Fruit fly (Drosophila melanogaster) whole organism, embryonic: Measurements from ENCODE around the gene Prp3.
A peak's percentile ranks its signal among the peaks of the same experiment; 100 is the strongest.

Experiments
- ATbp ChIP-seq: fragments of 200-800 bp; sonication (Bioruptor generic); optimal IDR thresholded peaks from 2 replicates; lab custom pipeline; 2017; ENCODE audit warnings: missing biosample characterization, mild to moderate bottlenecking, missing genetic modification characterization, missing genetic modification reagents
- Bteb2 ChIP-seq: fragments of 200-800 bp; sonication (Bioruptor generic); optimal IDR thresholded peaks from 2 replicates; lab custom pipeline; 2016; ENCODE audit warnings: missing biosample characterization, missing genetic modification characterization
- CG10209 ChIP-seq: fragments of 200-800 bp; sonication (Bioruptor generic); optimal IDR thresholded peaks from 3 replicates; lab custom pipeline; 2017; ENCODE audit warnings: missing biosample characterization, mild to moderate bottlenecking, missing genetic modification characterization, missing genetic modification reagents
- CG11695 ChIP-seq: fragments of 200-800 bp; sonication (Bioruptor generic); IDR thresholded peaks from 3 replicates; pipeline ENCODE4 v1.3.6; 2022; ENCODE audit warnings: missing biosample characterization, missing genetic modification characterization
- CG12155 ChIP-seq: fragments of 200-800 bp; sonication (Bioruptor generic); optimal IDR thresholded peaks from 3 replicates; lab custom pipeline; 2016; ENCODE audit warnings: missing biosample characterization, missing genetic modification characterization
- CG13296 ChIP-seq: fragments of 200-800 bp; sonication (Bioruptor generic); optimal IDR thresholded peaks from 3 replicates; lab custom pipeline; 2018; ENCODE audit warnings: missing biosample characterization, mild to moderate bottlenecking, missing genetic modification characterization
- CG14860 ChIP-seq: fragments of 200-800 bp; sonication (Bioruptor generic); IDR thresholded peaks from 3 replicates; pipeline ENCODE4 v1.3.6; 2022; ENCODE audit warnings: missing biosample characterization, missing genetic modification characterization; ENCODE audit not compliant: partially characterized antibody
- CG15073 ChIP-seq: fragments of 200-800 bp; sonication (Bioruptor generic); optimal IDR thresholded peaks from 2 replicates; lab custom pipeline; 2016; ENCODE audit warnings: missing biosample characterization, missing genetic modification characterization
- CG15269 ChIP-seq: fragments of 200-800 bp; sonication (Bioruptor generic); optimal IDR thresholded peaks from 2 replicates; lab custom pipeline; 2018; ENCODE audit warnings: missing biosample characterization, mild to moderate bottlenecking, missing genetic modification characterization, moderate library complexity
- CG17359 ChIP-seq: fragments of 200-800 bp; sonication (Bioruptor generic); optimal IDR thresholded peaks from 3 replicates; lab custom pipeline; 2018; ENCODE audit warnings: missing biosample characterization, mild to moderate bottlenecking, missing genetic modification characterization, moderate library complexity
- CG17568 ChIP-seq: fragments of 200-800 bp; sonication (Bioruptor generic); optimal IDR thresholded peaks from 2 replicates; lab custom pipeline; 2018; ENCODE audit warnings: missing biosample characterization, mild to moderate bottlenecking, missing genetic modification characterization, moderate library complexity
- CG1792 ChIP-seq: fragments of 200-800 bp; sonication (Bioruptor generic); optimal IDR thresholded peaks from 2 replicates; lab custom pipeline; 2016; ENCODE audit warnings: missing biosample characterization, missing genetic modification characterization
- CG18476 ChIP-seq: fragments of 200-800 bp; sonication (Bioruptor generic); optimal IDR thresholded peaks from 2 replicates; lab custom pipeline; 2016; ENCODE audit warnings: missing biosample characterization, mild to moderate bottlenecking, missing genetic modification characterization
- CG18599 ChIP-seq: fragments of 200-800 bp; sonication (Bioruptor generic); optimal IDR thresholded peaks from 3 replicates; lab custom pipeline; 2017; ENCODE audit warnings: missing biosample characterization, missing genetic modification characterization, mild to moderate bottlenecking, moderate library complexity, missing genetic modification reagents
- CG18619 ChIP-seq: fragments of 200-800 bp; sonication (Bioruptor generic); optimal IDR thresholded peaks from 3 replicates; lab custom pipeline; 2017; ENCODE audit warnings: missing biosample characterization, mild to moderate bottlenecking, missing genetic modification characterization
- CG2120 ChIP-seq: fragments of 200-800 bp; sonication (Bioruptor generic); optimal IDR thresholded peaks from 3 replicates; lab custom pipeline; 2016; ENCODE audit warnings: missing biosample characterization, missing genetic modification characterization
- CG3281 ChIP-seq: fragments of 200-800 bp; sonication (Bioruptor generic); optimal IDR thresholded peaks from 3 replicates; lab custom pipeline; 2017; ENCODE audit warnings: missing biosample characterization, mild to moderate bottlenecking, missing genetic modification characterization
- CG3726 ChIP-seq: fragments of 200-800 bp; sonication (Bioruptor generic); IDR thresholded peaks from 3 replicates; pipeline ENCODE4, ENCODE4 v1.3.6; 2022; ENCODE audit warnings: missing biosample characterization, missing genetic modification characterization
- CG6272 ChIP-seq: fragments of 200-800 bp; sonication (Bioruptor generic); IDR thresholded peaks from 2 replicates; pipeline ENCODE4 v1.3.6; 2022; ENCODE audit warnings: missing biosample characterization, missing genetic modification characterization
- CG7745 ChIP-seq: fragments of 200-800 bp; sonication (Bioruptor generic); optimal IDR thresholded peaks from 2 replicates; lab custom pipeline; 2018; ENCODE audit warnings: missing biosample characterization, mild to moderate bottlenecking, missing genetic modification characterization, moderate library complexity
- CG8281 ChIP-seq: fragments of 200-800 bp; sonication (Bioruptor generic); optimal IDR thresholded peaks from 2 replicates; lab custom pipeline; 2018; ENCODE audit warnings: missing biosample characterization, mild to moderate bottlenecking, missing genetic modification characterization, moderate library complexity
- CHES-1-like ChIP-seq: fragments of 200-800 bp; sonication (Bioruptor generic); optimal IDR thresholded peaks from 2 replicates; lab custom pipeline; 2016; ENCODE audit warnings: missing biosample characterization, missing genetic modification characterization
- CTCF ChIP-seq: fragments of 200-800 bp; sonication (Bioruptor generic); optimal IDR thresholded peaks from 2 replicates; lab custom pipeline; 2017; ENCODE audit warnings: missing biosample characterization, mild to moderate bottlenecking, missing genetic modification characterization, moderate library complexity
- HHEX ChIP-seq: fragments of 200-800 bp; sonication (Bioruptor generic); optimal IDR thresholded peaks from 3 replicates; lab custom pipeline; 2017; ENCODE audit warnings: missing biosample characterization, mild to moderate bottlenecking, missing genetic modification characterization, missing genetic modification reagents
- HLH3B ChIP-seq: fragments of 200-800 bp; sonication (Bioruptor generic); IDR thresholded peaks from 2 replicates; pipeline ENCODE4 v1.3.6; 2022; ENCODE audit warnings: missing biosample characterization, missing genetic modification characterization
- HmgD ChIP-seq: fragments of 200-800 bp; sonication (Bioruptor generic); optimal IDR thresholded peaks from 3 replicates; lab custom pipeline; 2016; ENCODE audit warnings: missing biosample characterization, missing genetic modification characterization
- Hr78 ChIP-seq, 2 experiments: fragments of 200-800 bp in 1 of 2; fragments of >200 bp in 1 of 2; sonication (Bioruptor generic) in 1 of 2; optimal IDR thresholded peaks; 2 replicates each; lab custom pipeline; 2017 to 2019; ENCODE audit warnings: missing biosample characterization in 2 of 2, missing genetic modification characterization in 2 of 2, mild to moderate bottlenecking in 1 of 2, moderate library complexity in 1 of 2
- Jarid2 ChIP-seq: fragments of 200-800 bp; sonication (Bioruptor generic); optimal IDR thresholded peaks from 3 replicates; lab custom pipeline; 2017; ENCODE audit warnings: mild to moderate bottlenecking, missing biosample characterization, missing genetic modification reagents, missing genetic modification characterization
- NfI ChIP-seq: fragments of 200-800 bp; sonication (Bioruptor generic); optimal IDR thresholded peaks from 3 replicates; lab custom pipeline; 2018; ENCODE audit warnings: missing biosample characterization, mild to moderate bottlenecking, missing genetic modification characterization, moderate library complexity
- Taf1 ChIP-seq: fragments of 200-800 bp; sonication (Bioruptor generic); IDR thresholded peaks from 2 replicates; pipeline ENCODE4 v1.3.6; 2022; ENCODE audit warnings: missing biosample characterization, missing genetic modification characterization
- Usf ChIP-seq: fragments of 200-800 bp; sonication (Bioruptor generic); optimal IDR thresholded peaks from 2 replicates; lab custom pipeline; 2017; ENCODE audit warnings: missing genotype, missing biosample characterization, missing genetic modification characterization
- Vsx1 ChIP-seq: fragments of 200-800 bp; sonication (Bioruptor generic); optimal IDR thresholded peaks from 2 replicates; lab custom pipeline; 2017; ENCODE audit warnings: missing biosample characterization, mild to moderate bottlenecking, missing genetic modification characterization, missing genetic modification reagents
- ato ChIP-seq: fragments of 200-800 bp; sonication (Bioruptor generic); IDR thresholded peaks from 2 replicates; pipeline ENCODE4 v1.3.6; 2022; ENCODE audit warnings: missing biosample characterization, missing genetic modification characterization; ENCODE audit not compliant: partially characterized antibody
- bowl ChIP-seq: fragments of 200-800 bp; sonication (Bioruptor generic); IDR thresholded peaks from 2 replicates; pipeline ENCODE4 v1.3.6; 2022; ENCODE audit warnings: missing biosample characterization, missing genetic modification characterization
- chif ChIP-seq, 2 experiments: fragments of 200-800 bp; sonication (Bioruptor generic); optimal IDR thresholded peaks; 3 replicates each; lab custom pipeline; 2016; ENCODE audit warnings: missing biosample characterization in 2 of 2, missing genetic modification characterization in 2 of 2
- fd96Cb ChIP-seq: fragments of 200-800 bp; sonication (Bioruptor generic); optimal IDR thresholded peaks from 2 replicates; lab custom pipeline; 2018; ENCODE audit warnings: missing biosample characterization, mild to moderate bottlenecking, missing genetic modification characterization, moderate library complexity
- fu2 ChIP-seq: fragments of 200-800 bp; sonication (Bioruptor generic); optimal IDR thresholded peaks from 2 replicates; lab custom pipeline; 2016; ENCODE audit warnings: missing biosample characterization, missing genetic modification characterization
- gcm2 ChIP-seq: fragments of 200-800 bp; sonication (Bioruptor generic); optimal IDR thresholded peaks from 2 replicates; lab custom pipeline; 2016; ENCODE audit warnings: missing biosample characterization, missing genetic modification characterization
- gem ChIP-seq: fragments of 200-800 bp; sonication (Bioruptor generic); optimal IDR thresholded peaks from 2 replicates; lab custom pipeline; 2019; ENCODE audit warnings: missing biosample characterization, mild to moderate bottlenecking, missing genetic modification characterization, moderate library complexity
- jing ChIP-seq: fragments of 200-800 bp; sonication (Bioruptor generic); optimal IDR thresholded peaks from 2 replicates; lab custom pipeline; 2018; ENCODE audit warnings: missing biosample characterization, mild to moderate bottlenecking, missing genetic modification characterization
- kay ChIP-seq: fragments of 200-800 bp; sonication (Bioruptor generic); optimal IDR thresholded peaks from 2 replicates; lab custom pipeline; 2016; ENCODE audit warnings: missing biosample characterization, missing genetic modification characterization
- oc ChIP-seq: fragments of 200-800 bp; sonication (Bioruptor generic); optimal IDR thresholded peaks from 2 replicates; lab custom pipeline; 2018; ENCODE audit warnings: missing biosample characterization, mild to moderate bottlenecking, missing genetic modification characterization, moderate library complexity
- odd ChIP-seq: fragments of 200-800 bp; sonication (Bioruptor generic); optimal IDR thresholded peaks from 2 replicates; lab custom pipeline; 2017; ENCODE audit warnings: missing biosample characterization, mild to moderate bottlenecking, missing genetic modification characterization
- pho ChIP-seq: fragments of 200-800 bp; sonication (Bioruptor generic); optimal IDR thresholded peaks from 2 replicates; lab custom pipeline; 2016; ENCODE audit warnings: missing biosample characterization, missing genetic modification characterization
- prd ChIP-seq, 3 experiments: fragments of >200 bp in 2 of 3; fragments of 200-800 bp in 1 of 3; sonication (Bioruptor generic) in 1 of 3; optimal IDR thresholded peaks in 2 of 3; IDR thresholded peaks in 1 of 3; 2 replicates in 2 of 3; 3 replicates in 1 of 3; pipeline versions ENCODE4 v1.3.6 to Lab custom; 2017 to 2022; ENCODE audit warnings: missing biosample characterization in 1 of 3, missing genetic modification characterization in 1 of 3
- seq ChIP-seq: fragments of 200-800 bp; sonication (Bioruptor generic); IDR thresholded peaks from 2 replicates; pipeline ENCODE4 v1.3.6; 2022; ENCODE audit warnings: missing biosample characterization, missing genetic modification characterization
- slp2 ChIP-seq: fragments of 200-800 bp; sonication (Bioruptor generic); optimal IDR thresholded peaks from 2 replicates; lab custom pipeline; 2016; ENCODE audit warnings: missing biosample characterization, missing genetic modification characterization
- sug ChIP-seq: fragments of 200-800 bp; optimal IDR thresholded peaks from 2 replicates; lab custom pipeline; 2019; ENCODE audit warnings: missing biosample characterization, mild to moderate bottlenecking, missing genetic modification characterization, moderate library complexity
- tll ChIP-seq, 2 experiments: fragments of 200-800 bp in 1 of 2; fragments of >200 bp in 1 of 2; sonication (Bioruptor generic) in 1 of 2; optimal IDR thresholded peaks; 2 replicates each; lab custom pipeline; 2017 to 2019; ENCODE audit warnings: missing biosample characterization in 2 of 2, missing genetic modification characterization in 2 of 2, mild to moderate bottlenecking in 1 of 2, moderate library complexity in 1 of 2
- ttk ChIP-seq: fragments of 200-800 bp; sonication (Bioruptor generic); IDR thresholded peaks from 2 replicates; pipeline ENCODE4 v2.1.2; 2022; ENCODE audit warnings: missing biosample characterization, missing genetic modification characterization

Gene Prp3

dm6 chr3L:19932917-19933316 is 22.8 kb downstream of the Prp3 start (continued):
- no peak for TF ChIP-seq bowl (GFP tag; lab: Robert Waterston, UW)
- peak; percentile 43; the same call in 1 of the 2 replicates for TF ChIP-seq seq (GFP tag; lab: Robert Waterston, UW)
- no peak for TF ChIP-seq fd96Cb (tag; lab: Kevin White, UChicago)
- peak in 1 of 2 experiments; percentile 28 for TF ChIP-seq Hr78 (GFP tag; optimal IDR thresholded peaks at IDR 0.05; lab: Kevin White, UChicago)
- TF ChIP-seq CG18599, result peak; percentile 52
- no peak for TF ChIP-seq chif (GFP tag; optimal IDR thresholded peaks at IDR 0.05; lab: Kevin White, UChicago)
- TF ChIP-seq HLH3B, result peak; percentile 41; the same call in 1 of the 2 replicates
- peak; percentile 4 for TF ChIP-seq CG12155 (GFP tag; lab: Kevin White, UChicago)
- no peak for TF ChIP-seq Taf1 (GFP tag; lab: Robert Waterston, UW)
- peak; percentile 44 for TF ChIP-seq odd (GFP tag; lab: Kevin White, UChicago)
- TF ChIP-seq gem (tag; lab: Kevin White, UChicago), result peak; percentile 27
- TF ChIP-seq CG7745 (tag; lab: Kevin White, UChicago), result no peak
- TF ChIP-seq CTCF (GFP tag; lab: Kevin White, UChicago), result peak; percentile 18
- peak; percentile 56; the same call in 2 of the 3 replicates for TF ChIP-seq CG11695 (GFP tag; lab: Robert Waterston, UW)
- TF ChIP-seq oc (tag; lab: Kevin White, UChicago), result no peak
- no peak for TF ChIP-seq HmgD
- peak; percentile 2 for TF ChIP-seq CHES-1-like (GFP tag; lab: Kevin White, UChicago)
- no peak for TF ChIP-seq CG18476 (GFP tag; lab: Kevin White, UChicago)
- TF ChIP-seq prd (optimal IDR thresholded peaks at IDR 0.05; lab: Kevin White, UChicago), result no peak
- no peak for TF ChIP-seq prd (GFP tag; IDR thresholded peaks at IDR 0.05; lab: Robert Waterston, UW)
- no peak for TF ChIP-seq CG17359
- TF ChIP-seq kay (GFP tag; lab: Kevin White, UChicago), result peak; percentile 80
- no peak for TF ChIP-seq Usf
- TF ChIP-seq CG17568 (GFP tag; lab: Kevin White, UChicago), result peak; percentile 62
- no peak for TF ChIP-seq ttk
- no peak for TF ChIP-seq CG14860 (GFP tag; lab: Robert Waterston, UW)
- TF ChIP-seq Vsx1, result peak; percentile 59
- TF ChIP-seq tll (GFP tag; optimal IDR thresholded peaks at IDR 0.05; lab: Kevin White, UChicago), result no peak
- TF ChIP-seq slp2 (GFP tag; lab: Kevin White, UChicago), result no peak
- TF ChIP-seq CG1792 (GFP tag; lab: Kevin White, UChicago), result no peak
- TF ChIP-seq sug, result peak; percentile 79
- no peak for TF ChIP-seq jing
- TF ChIP-seq CG8281 (tag; lab: Kevin White, UChicago), result peak; percentile 25
- TF ChIP-seq CG2120 (GFP tag; lab: Kevin White, UChicago), result peak; percentile 64
- TF ChIP-seq pho (GFP tag; lab: Kevin White, UChicago), result no peak
- TF ChIP-seq HHEX (GFP tag; lab: Kevin White, UChicago), result peak; percentile 52
- no peak for TF ChIP-seq Jarid2 (GFP tag; lab: Kevin White, UChicago)
- TF ChIP-seq ato (GFP tag; lab: Robert Waterston, UW), result no peak
- peak; percentile 55 for TF ChIP-seq CG3281 (GFP tag; lab: Kevin White, UChicago)
- TF ChIP-seq CG10209, result peak; percentile 34
- TF ChIP-seq ATbp (GFP tag; lab: Kevin White, UChicago), result peak; percentile 66
- no peak for TF ChIP-seq CG6272 (GFP tag; lab: Robert Waterston, UW)
- TF ChIP-seq CG18619 (GFP tag; lab: Kevin White, UChicago), result peak; percentile 11
- peak; percentile 21 for TF ChIP-seq NfI
- TF ChIP-seq CG15073 (GFP tag; lab: Kevin White, UChicago), result no peak
- TF ChIP-seq Bteb2, result no peak
- TF ChIP-seq gcm2, result no peak
- peak; percentile 64 for TF ChIP-seq CG13296 (GFP tag; lab: Kevin White, UChicago)
- no peak; the same call in 2 of the 3 replicates for TF ChIP-seq CG3726
- TF ChIP-seq fu2, result no peak
- TF ChIP-seq CG15269 (tag; lab: Kevin White, UChicago), result peak; percentile 44
